Fruit fly (Drosophila melanogaster): ENCODE measurements around the gene Nplp2.

Nplp2 gene

dm6 chr3L:13356084-13356693, at the start of gene Nplp2 (continued):
- TF ChIP-seq Hr51 (GFP tag; optimal IDR thresholded peaks at IDR 0.05) (peak in 1 of 2 experiments; percentile 54), nmo (GFP tag; optimal IDR thresholded peaks at IDR 0.05) (peak; percentile 59), tin (GFP tag; optimal IDR thresholded peaks at IDR 0.05) (peak; percentile 1), CG12769 (tag; optimal IDR thresholded peaks at IDR 0.05) (peak; percentile 40), CG1233 (GFP tag; optimal IDR thresholded peaks at IDR 0.05) (peak; percentile 53), CG31441 (GFP tag; IDR thresholded peaks at IDR 0.05) (peak; percentile 61), zfh1 (GFP tag; IDR thresholded peaks at IDR 0.05) (0 out of 3 replicates have a peak, but pooled peaks have one; percentile 44), CG3847 (GFP tag; IDR thresholded peaks at IDR 0.05) (peak; percentile 69), B-H2 (GFP tag; optimal IDR thresholded peaks at IDR 0.05) (peak; percentile 62), CG10543 (GFP tag; optimal IDR thresholded peaks at IDR 0.05) (peak; percentile 30), CG8388 (GFP tag; optimal IDR thresholded peaks at IDR 0.05) (peak; percentile 21), CG17359 (tag; optimal IDR thresholded peaks at IDR 0.05) (peak; percentile 63), B-H1 (GFP tag; IDR thresholded peaks at IDR 0.05) (peak; percentile 34; the same call in 1 of the 3 replicates), CG1603 (tag; optimal IDR thresholded peaks at IDR 0.05) (peak; percentile 11), CG30431 (GFP tag; optimal IDR thresholded peaks at IDR 0.05) (peak; percentile 53), klu (GFP tag; IDR thresholded peaks at IDR 0.05) (no peak), croc (GFP tag; conservative IDR thresholded peaks at IDR 0.05) (0 out of 3 replicates have a peak, but pooled peaks have one; percentile 22), CG14050 (GFP tag; IDR thresholded peaks at IDR 0.05) (peak; percentile 26; the same call in 1 of the 3 replicates), Hmr (GFP tag; optimal IDR thresholded peaks at IDR 0.05) (peak; percentile 71), unpg (GFP tag; optimal IDR thresholded peaks at IDR 0.05) (peak; percentile 75), Fer1 (GFP tag; optimal IDR thresholded peaks at IDR 0.05) (no peak), CG12219 (GFP tag; optimal IDR thresholded peaks at IDR 0.05) (peak; percentile 24), zen2 (GFP tag; IDR thresholded peaks at IDR 0.05; ENCODE audit: partially characterized antibody) (no peak), CG6175 (GFP tag; IDR thresholded peaks at IDR 0.05) (0 out of 3 replicates have a peak, but pooled peaks have one; percentile 8), Dref (GFP tag; IDR thresholded peaks at IDR 0.05) (no peak), GATAe (GFP tag; conservative IDR thresholded peaks at IDR 0.05) (no peak), CG11695 (GFP tag; IDR thresholded peaks at IDR 0.05) (0 out of 3 replicates have a peak, but pooled peaks have one; percentile 39), H2.0 (GFP tag; IDR thresholded peaks at IDR 0.05) (peak; percentile 73), CG2120 (GFP tag; optimal IDR thresholded peaks at IDR 0.05) (peak; percentile 67), CG8478 (optimal IDR thresholded peaks at IDR 0.05) (no peak), odd (GFP tag; optimal IDR thresholded peaks at IDR 0.05) (peak; percentile 15), CG17612 (GFP tag; IDR thresholded peaks at IDR 0.05) (no peak), Xrp1 (GFP tag; IDR thresholded peaks at IDR 0.05) (no peak)

- TF ChIP-seq E2f1 (GFP tag; IDR thresholded peaks at IDR 0.05) (no peak), CG13894 (tag; optimal IDR thresholded peaks at IDR 0.05) (peak; percentile 91), Blimp-1 (GFP tag; optimal IDR thresholded peaks at IDR 0.05) (no peak), sens-2 (GFP tag; IDR thresholded peaks at IDR 0.05) (0 out of 2 replicates have a peak, but pooled peaks have one; percentile 24), peb (GFP tag; IDR thresholded peaks at IDR 0.05) (no peak), Ets65A (GFP tag) (peak; percentile 3)
These were observed 43.9 kb upstream of the Nplp2 start for dm6 chr3L:13312250-13312649.
